Worm (Caenorhabditis elegans) whole organism, L2 larva: Measurements from ENCODE around the gene W02B12.1.

Experiments used
- F13H6.1 ChIP-seq: sonication (generic microtip); optimal IDR thresholded peaks from 2 replicates; lab custom pipeline; 2016; ENCODE audit warnings: missing genetic modification characterization, missing compliant biosample characterization
- R02D3.7 ChIP-seq: fragments of 150-350 bp; optimal IDR thresholded peaks from 2 replicates; lab custom pipeline; 2014; ENCODE audit warnings: missing biosample characterization, missing genetic modification characterization
- Y55F3AM.14 ChIP-seq: fragments of 200-800 bp; sonication (Bioruptor generic); optimal IDR thresholded peaks from 2 replicates; lab custom pipeline; 2018; ENCODE audit warnings: mild to moderate bottlenecking, missing genetic modification characterization, missing compliant biosample characterization
- alr-1 ChIP-seq: fragments of 150-350 bp; optimal IDR thresholded peaks from 2 replicates; lab custom pipeline; 2014; ENCODE audit warnings: missing biosample characterization, missing genetic modification characterization
- aly-2 ChIP-seq: fragments of 150-350 bp; optimal IDR thresholded peaks from 2 replicates; lab custom pipeline; 2014; ENCODE audit warnings: missing biosample characterization, missing genetic modification characterization
- ama-1 ChIP-seq: fragments of 150-350 bp; optimal IDR thresholded peaks from 2 replicates; lab custom pipeline; 2018; ENCODE audit warnings: inconsistent platforms
- blmp-1 ChIP-seq: sonication (generic microtip); optimal IDR thresholded peaks from 2 replicates; lab custom pipeline; 2017; ENCODE audit warnings: missing genetic modification characterization, mild to moderate bottlenecking, missing compliant biosample characterization, antibody characterized with exemption, moderate library complexity; ENCODE audit not compliant: insufficient read depth
- ceh-16 ChIP-seq: fragments of 150-350 bp; optimal IDR thresholded peaks from 2 replicates; lab custom pipeline; 2014; ENCODE audit warnings: missing biosample characterization, missing genetic modification characterization
- ceh-82 ChIP-seq: fragments of 150-350 bp; optimal IDR thresholded peaks from 2 replicates; lab custom pipeline; 2014; ENCODE audit warnings: missing biosample characterization, missing genetic modification characterization
- dmd-4 ChIP-seq: sonication (generic microtip); optimal IDR thresholded peaks from 2 replicates; lab custom pipeline; 2017; ENCODE audit warnings: missing biosample characterization, missing genetic modification characterization
- egl-27 ChIP-seq: sonication (generic microtip); optimal IDR thresholded peaks from 3 replicates; lab custom pipeline; 2017; ENCODE audit warnings: missing biosample characterization, missing genetic modification reagents, missing genetic modification characterization
- elt-1 ChIP-seq: fragments of 150-350 bp; optimal IDR thresholded peaks from 2 replicates; lab custom pipeline; 2014; ENCODE audit warnings: missing biosample characterization, missing genetic modification characterization
- fos-1 ChIP-seq: fragments of 150-350 bp; optimal IDR thresholded peaks from 2 replicates; lab custom pipeline; 2014; ENCODE audit warnings: missing biosample characterization, missing genetic modification characterization
- gmeb-1 ChIP-seq: fragments of 150-350 bp; optimal IDR thresholded peaks from 2 replicates; lab custom pipeline; 2014; ENCODE audit warnings: missing biosample characterization, missing genetic modification characterization
- lin-11 ChIP-seq: fragments of 150-350 bp; sonication (generic microtip); optimal IDR thresholded peaks from 2 replicates; lab custom pipeline; 2014; ENCODE audit warnings: missing biosample characterization, missing genetic modification characterization, inconsistent platforms, mixed read lengths
- lin-13 ChIP-seq: fragments of 150-350 bp; optimal IDR thresholded peaks from 2 replicates; lab custom pipeline; 2014; ENCODE audit warnings: missing biosample characterization, missing genetic modification reagents, missing genetic modification characterization
- lin-39 ChIP-seq: fragments of 150-350 bp; optimal IDR thresholded peaks from 2 replicates; lab custom pipeline; 2014; ENCODE audit warnings: missing biosample characterization, missing genetic modification reagents, missing genetic modification characterization
- lsy-2 ChIP-seq, 2 experiments: fragments of 150-350 bp in 1 of 2; sonication (generic microtip) in 1 of 2; optimal IDR thresholded peaks; 2 replicates each; lab custom pipeline; 2014 to 2017; ENCODE audit warnings: missing biosample characterization in 2 of 2, missing genetic modification characterization in 2 of 2
- mab-5 ChIP-seq: fragments of 150-350 bp; optimal IDR thresholded peaks from 2 replicates; lab custom pipeline; 2014; ENCODE audit warnings: missing biosample characterization, missing genetic modification characterization
- mbf-1 ChIP-seq: sonication (generic microtip); optimal IDR thresholded peaks from 2 replicates; lab custom pipeline; 2017; ENCODE audit warnings: missing biosample characterization, missing genetic modification characterization
- mdl-1 ChIP-seq, 2 experiments: fragments of 150-350 bp in 1 of 2; sonication (generic microtip) in 1 of 2; optimal IDR thresholded peaks; 2 replicates each; lab custom pipeline; 2017; ENCODE audit warnings: missing biosample characterization in 2 of 2, missing genetic modification characterization in 2 of 2
- nhr-10 ChIP-seq: sonication (generic microtip); optimal IDR thresholded peaks from 2 replicates; lab custom pipeline; 2017; ENCODE audit warnings: missing biosample characterization, missing genetic modification characterization
- nhr-11 ChIP-seq: fragments of 150-350 bp; optimal IDR thresholded peaks from 2 replicates; lab custom pipeline; 2014; ENCODE audit warnings: missing biosample characterization, missing genetic modification characterization
- nhr-12 ChIP-seq: fragments of 150-350 bp; optimal IDR thresholded peaks from 2 replicates; lab custom pipeline; 2014; ENCODE audit warnings: missing biosample characterization, missing genetic modification characterization
- nhr-129 ChIP-seq: fragments of 150-350 bp; optimal IDR thresholded peaks from 2 replicates; lab custom pipeline; 2014; ENCODE audit warnings: missing biosample characterization, missing genetic modification characterization
- nhr-21 ChIP-seq: fragments of 150-350 bp; optimal IDR thresholded peaks from 2 replicates; lab custom pipeline; 2014; ENCODE audit warnings: missing biosample characterization, missing genetic modification characterization
- nhr-23 ChIP-seq: fragments of 150-350 bp; optimal IDR thresholded peaks from 2 replicates; lab custom pipeline; 2014; ENCODE audit warnings: missing biosample characterization, missing genetic modification reagents, missing genetic modification characterization
- nhr-237 ChIP-seq: fragments of 150-350 bp; optimal IDR thresholded peaks from 2 replicates; lab custom pipeline; 2014; ENCODE audit warnings: missing biosample characterization, missing genetic modification characterization
- nhr-25 ChIP-seq: fragments of 150-350 bp; sonication (generic microtip); optimal IDR thresholded peaks from 3 replicates; lab custom pipeline; 2014; ENCODE audit warnings: missing biosample characterization, missing genetic modification characterization
- nhr-6 ChIP-seq: fragments of 150-350 bp; optimal IDR thresholded peaks from 2 replicates; lab custom pipeline; 2014; ENCODE audit warnings: missing biosample characterization, missing genetic modification characterization
- nhr-77 ChIP-seq: fragments of 150-350 bp; optimal IDR thresholded peaks from 2 replicates; lab custom pipeline; 2014; ENCODE audit warnings: missing biosample characterization, missing genetic modification characterization
- peb-1 ChIP-seq: fragments of 150-350 bp; optimal IDR thresholded peaks from 2 replicates; lab custom pipeline; 2014; ENCODE audit warnings: missing biosample characterization, missing genetic modification characterization
- sem-4 ChIP-seq: fragments of 150-350 bp; optimal IDR thresholded peaks from 2 replicates; lab custom pipeline; 2014; ENCODE audit warnings: missing biosample characterization, missing genetic modification reagents, missing genetic modification characterization
- skn-1 ChIP-seq: sonication (generic microtip); optimal IDR thresholded peaks from 2 replicates; lab custom pipeline; 2017; ENCODE audit warnings: missing biosample characterization, missing genetic modification characterization
- sma-3 ChIP-seq: sonication (generic microtip); optimal IDR thresholded peaks from 2 replicates; lab custom pipeline; 2016; ENCODE audit warnings: missing genetic modification reagents, missing genetic modification characterization, missing compliant biosample characterization
- snpc-4 ChIP-seq: fragments of 150-350 bp; optimal IDR thresholded peaks from 2 replicates; lab custom pipeline; 2014; ENCODE audit warnings: missing biosample characterization, missing genetic modification characterization
- unc-39 ChIP-seq: fragments of 150-350 bp; optimal IDR thresholded peaks from 2 replicates; lab custom pipeline; 2014; ENCODE audit warnings: missing biosample characterization, missing genetic modification characterization
- unc-55 ChIP-seq: fragments of 150-350 bp; sonication (generic microtip); optimal IDR thresholded peaks from 3 replicates; lab custom pipeline; 2014; ENCODE audit warnings: missing biosample characterization, missing genetic modification reagents, missing genetic modification characterization
- unc-62 ChIP-seq: fragments of 150-350 bp; optimal IDR thresholded peaks from 2 replicates; lab custom pipeline; 2014; ENCODE audit warnings: missing biosample characterization, missing genetic modification reagents, missing genetic modification characterization
- zag-1 ChIP-seq: fragments of 150-350 bp; optimal IDR thresholded peaks from 2 replicates; lab custom pipeline; 2014; ENCODE audit warnings: missing biosample characterization, missing genetic modification characterization
- ztf-1 ChIP-seq: fragments of 200-800 bp; sonication (Bioruptor generic); conservative IDR thresholded peaks from 2 replicates; pipeline ENCODE4 v1.3.6; 2022; ENCODE audit warnings: missing genetic modification characterization, missing compliant biosample characterization
- ztf-11 ChIP-seq: sonication (generic microtip); optimal IDR thresholded peaks from 2 replicates; lab custom pipeline; 2017; ENCODE audit warnings: missing biosample characterization, missing genetic modification characterization
- ztf-4 ChIP-seq: fragments of 150-350 bp; optimal IDR thresholded peaks from 2 replicates; lab custom pipeline; 2014; ENCODE audit warnings: missing biosample characterization, missing genetic modification characterization

W02B12.1 gene

DNA sequence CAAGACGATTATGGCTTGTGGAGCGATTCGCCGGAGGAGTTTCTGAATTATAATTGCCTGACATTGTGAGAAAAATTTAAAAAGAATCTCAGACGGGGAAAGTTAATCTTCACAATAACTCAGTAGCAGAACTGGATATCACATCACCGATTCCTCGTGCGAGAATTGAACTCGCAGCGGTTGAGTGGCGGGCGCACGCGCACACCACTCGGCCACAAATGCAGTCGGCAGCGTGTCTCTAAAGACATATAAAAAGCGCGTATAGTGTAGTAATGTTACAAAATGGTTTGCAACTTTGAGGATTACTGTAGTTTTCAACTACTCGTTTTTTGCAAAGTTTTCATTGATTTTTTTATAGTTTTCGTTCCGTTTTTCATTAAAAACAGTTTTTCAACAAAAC is 35.8 kb downstream of the W02B12.1 start (continued):
- TF ChIP-seq nhr-23 (tag; lab: Kevin White, UChicago) (no peak), blmp-1 (tag; lab: Kevin White, UChicago) (no peak), ztf-1 (GFP tag; lab: Robert Waterston, UW) (no peak), mab-5 (tag; lab: Kevin White, UChicago) (peak; percentile 54), ama-1 (lab: Kevin White, UChicago) (no peak), nhr-129 (tag; lab: Kevin White, UChicago) (peak; percentile 88), peb-1 (no peak), lin-13 (GFP tag; lab: Kevin White, UChicago) (no peak)

DNA sequence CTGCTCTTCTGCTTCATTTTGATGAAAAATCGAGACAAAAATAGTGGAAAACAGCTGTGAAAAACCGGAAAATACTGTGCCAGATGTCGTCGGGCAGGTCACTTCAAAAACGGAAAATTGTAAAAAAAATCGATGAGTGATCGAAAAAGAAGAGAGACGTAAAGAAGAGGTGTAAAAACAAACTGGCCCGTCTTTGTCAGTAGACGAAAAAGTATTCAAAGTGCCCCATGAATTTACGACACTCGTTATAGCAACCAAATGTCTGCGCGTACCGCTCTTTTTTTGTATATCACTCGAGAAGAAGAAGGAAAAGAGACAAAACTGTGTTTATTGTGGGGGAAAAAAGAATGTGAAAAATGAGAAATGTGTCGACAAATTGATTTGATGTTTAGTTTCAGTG is 36.4 kb downstream of the W02B12.1 start, which contains the start of gene twk-5:
Gene twk-5, minus strand, starts transcription at position 101 of the 400 bp plus-strand sequence.
- TF ChIP-seq blmp-1 (tag; lab: Kevin White, UChicago) (peak; percentile 8), lin-13 (GFP tag; lab: Kevin White, UChicago) (no peak)

DNA sequence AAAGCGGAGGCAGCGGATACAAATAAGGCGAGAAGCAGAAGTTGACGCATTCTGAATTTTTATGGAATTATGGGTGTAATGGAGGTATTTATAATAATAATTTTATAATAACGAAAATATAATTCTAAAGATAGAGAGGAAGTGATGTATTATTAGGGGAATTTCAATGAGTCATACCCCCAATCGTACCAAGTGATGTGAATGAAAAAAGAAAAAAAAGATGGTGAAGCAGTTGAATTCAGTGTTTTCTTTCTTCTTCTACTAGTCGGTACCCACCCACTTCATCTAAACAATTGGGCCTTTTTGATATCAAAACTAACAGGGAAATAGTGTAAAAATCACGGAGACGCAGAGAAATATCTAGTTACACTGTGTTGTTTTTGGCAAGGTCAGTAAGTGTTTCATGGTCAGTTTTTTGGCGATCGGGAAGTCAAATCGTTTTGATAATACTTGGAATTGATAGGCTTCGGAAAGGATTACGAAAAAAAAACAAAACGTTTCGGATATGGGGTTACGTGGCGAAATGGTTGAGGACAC is 37.9 kb downstream of the W02B12.1 start, which contains the start of gene ttr-18:
Gene ttr-18, minus strand, starts transcription at position 51 of the 537 bp plus-strand sequence.
- TF ChIP-seq sma-3 (GFP tag; lab: Kevin White, UChicago) (peak; percentile 13), fos-1 (tag; lab: Kevin White, UChicago) (no peak), lin-11 (tag; lab: Kevin White, UChicago) (no peak), mbf-1 (tag; lab: Kevin White, UChicago) (no peak), nhr-25 (peak; percentile 19)

- TF ChIP-seq sem-4 (tag; lab: Kevin White, UChicago) (no peak), ama-1 (lab: Kevin White, UChicago) (no peak), nhr-10 (tag; lab: Kevin White, UChicago) (no peak), lin-11 (tag; lab: Kevin White, UChicago) (no peak), unc-62 (GFP tag; lab: Kevin White, UChicago) (no peak), gmeb-1 (tag; lab: Kevin White, UChicago) (no peak)
- TF ChIP-seq, all 48 proteins: peak for 0
Observed at ce11 chrII:11487999-11488398, 39.2 kb downstream of the W02B12.1 start, which contains the start of gene B0334.13. Gene B0334.13 (plus strand): TSS chrII:11488299.

DNA sequence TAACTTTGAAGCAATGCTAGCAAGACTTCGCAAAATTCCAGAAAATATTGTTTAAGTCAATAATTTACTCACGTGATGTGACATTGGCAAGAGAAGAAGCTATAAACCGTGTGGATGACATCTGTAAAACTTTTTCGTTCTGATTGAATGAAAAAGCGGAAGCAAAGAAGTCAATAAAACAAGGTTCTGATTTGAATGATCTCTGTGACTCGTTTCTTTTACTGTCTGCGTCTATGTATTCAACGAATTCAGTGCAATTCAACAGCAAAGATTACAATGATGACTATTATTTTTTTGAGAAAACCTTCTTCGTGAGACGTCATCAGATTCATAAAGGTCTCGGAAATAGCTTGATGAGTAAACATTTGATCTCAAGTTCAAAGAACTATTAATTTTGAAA is 44.0 kb downstream of the W02B12.1 start, which contains the start of gene hacl-1:
Gene hacl-1, minus strand, starts transcription at position 121 of the 400 bp plus-strand sequence.
- TF ChIP-seq aly-2 (tag; lab: Kevin White, UChicago) (no peak), unc-62 (GFP tag; lab: Kevin White, UChicago) (no peak), ama-1 (lab: Kevin White, UChicago) (no peak), nhr-77 (no peak), gmeb-1 (tag; lab: Kevin White, UChicago) (no peak), unc-39 (tag; lab: Kevin White, UChicago) (no peak), nhr-129 (tag; lab: Kevin White, UChicago) (no peak), nhr-10 (tag; lab: Kevin White, UChicago) (no peak), nhr-6 (tag; lab: Kevin White, UChicago) (no peak), nhr-12 (tag; lab: Kevin White, UChicago) (no peak), nhr-21 (tag; lab: Kevin White, UChicago) (peak; percentile 68), unc-55 (GFP tag; lab: Kevin White, UChicago) (no peak), ztf-11 (tag; lab: Kevin White, UChicago) (no peak), lsy-2 (tag; optimal IDR thresholded peaks at IDR 0.05; lab: Kevin White, UChicago) (peak; percentile 0 to 38), F13H6.1 (tag; lab: Kevin White, UChicago) (no peak), ceh-16 (tag; lab: Kevin White, UChicago) (no peak), peb-1 (no peak), nhr-25 (peak; percentile 71), blmp-1 (tag; lab: Kevin White, UChicago) (no peak), ztf-4 (tag; lab: Kevin White, UChicago) (peak; percentile 7), zag-1 (tag; lab: Kevin White, UChicago) (no peak), elt-1 (tag; lab: Kevin White, UChicago) (no peak), nhr-237 (tag; lab: Kevin White, UChicago) (no peak), Y55F3AM.14 (GFP tag; lab: Kevin White, UChicago) (no peak), nhr-23 (tag; lab: Kevin White, UChicago) (no peak), dmd-4 (tag; lab: Kevin White, UChicago) (no peak), nhr-11 (tag; lab: Kevin White, UChicago) (no peak), lin-13 (GFP tag; lab: Kevin White, UChicago) (no peak), mab-5 (tag; lab: Kevin White, UChicago) (no peak), R02D3.7 (no peak), lin-39 (tag; lab: Kevin White, UChicago) (no peak), egl-27 (tag; lab: Kevin White, UChicago) (no peak), alr-1 (tag; lab: Kevin White, UChicago) (no peak), skn-1 (tag; lab: Kevin White, UChicago) (no peak), ceh-82 (tag; lab: Kevin White, UChicago) (no peak), mdl-1 (tag; optimal IDR thresholded peaks at IDR 0.05; lab: Kevin White, UChicago) (no peak), ztf-1 (GFP tag; lab: Robert Waterston, UW) (no peak), mbf-1 (tag; lab: Kevin White, UChicago) (no peak), snpc-4 (tag; lab: Kevin White, UChicago) (no peak)
